Worm (Caenorhabditis elegans): ENCODE data around the gene C49G7.13.

Gene C49G7.13

ce11 chrV:4024777-4025176 lies 11.1 kb upstream of the C49G7.13 start, which contains the start of gene K09D9.1 (continued):
- TF ChIP-seq nfya-1 (tag; optimal IDR thresholded peaks at IDR 0.05; ENCODE audit: borderline replicate concordance, insufficient read depth), result no peak
- peak; percentile 63 for TF ChIP-seq pha-4 (tag; optimal IDR thresholded peaks at IDR 0.05)
- no peak for TF ChIP-seq Y79H2A.3 (GFP tag; conservative IDR thresholded peaks at IDR 0.05)
- TF ChIP-seq tbx-9 (tag; optimal IDR thresholded peaks at IDR 0.05; ENCODE audit: borderline replicate concordance), result no peak
- no peak for TF ChIP-seq nfya-2 (GFP tag; IDR thresholded peaks at IDR 0.05)
- no peak for TF ChIP-seq hmg-20 (GFP tag; IDR thresholded peaks at IDR 0.05)
- TF ChIP-seq attf-5 (GFP tag; optimal IDR thresholded peaks at IDR 0.05), result peak; percentile 19
- no peak for TF ChIP-seq B0261.1 (tag; optimal IDR thresholded peaks at IDR 0.05)
- TF ChIP-seq F55B11.4 (tag; optimal IDR thresholded peaks at IDR 0.05; ENCODE audit: borderline replicate concordance, insufficient read depth), result no peak
- TF ChIP-seq mel-28 (tag; optimal IDR thresholded peaks at IDR 0.05; ENCODE audit: borderline replicate concordance), result no peak
- no peak for TF ChIP-seq athp-1 (tag; optimal IDR thresholded peaks at IDR 0.05)
- TF ChIP-seq cebp-1 (GFP tag; IDR thresholded peaks at IDR 0.05), result peak; percentile 93
- peak; percentile 95 for TF ChIP-seq cebp-1 (tag; optimal IDR thresholded peaks at IDR 0.05)
- peak; percentile 79 for TF ChIP-seq atf-7 (tag; optimal IDR thresholded peaks at IDR 0.05)
- peak; percentile 57 for TF ChIP-seq ztf-22 (GFP tag; optimal IDR thresholded peaks at IDR 0.05)
- no peak for TF ChIP-seq tlf-1 (GFP tag; optimal IDR thresholded peaks at IDR 0.05)
- TF ChIP-seq ama-1 (optimal IDR thresholded peaks at IDR 0.05), result no peak
- TF ChIP-seq ama-1 (GFP tag; optimal IDR thresholded peaks at IDR 0.05), result no peak
- no peak for TF ChIP-seq akir-1 (GFP tag; optimal IDR thresholded peaks at IDR 0.05)
- TF ChIP-seq D2030.7 (GFP tag; IDR thresholded peaks at IDR 0.05), result no peak
- no peak for TF ChIP-seq B0035.1 (tag; optimal IDR thresholded peaks at IDR 0.05)
- TF ChIP-seq ztf-26 (tag; optimal IDR thresholded peaks at IDR 0.05), result no peak
- peak in 1 of 2 experiments; percentile 29 for TF ChIP-seq let-607 (tag; optimal IDR thresholded peaks at IDR 0.05)
- TF ChIP-seq nfyb-1 (GFP tag; IDR thresholded peaks at IDR 0.05), result no peak
- no peak for TF ChIP-seq egrh-3 (GFP tag; IDR thresholded peaks at IDR 0.05)

- TF ChIP-seq B0019.2 (GFP tag; conservative IDR thresholded peaks at IDR 0.05) (no peak), cebp-1 (GFP tag; IDR thresholded peaks at IDR 0.05) (no peak), cebp-1 (tag; optimal IDR thresholded peaks at IDR 0.05) (peak; percentile 16), F49E8.2 (tag; optimal IDR thresholded peaks at IDR 0.05; ENCODE audit: insufficient read depth) (no peak), fkh-3 (tag; optimal IDR thresholded peaks at IDR 0.05) (no peak), ccch-3 (GFP tag; optimal IDR thresholded peaks at IDR 0.05) (no peak), egrh-3 (GFP tag; IDR thresholded peaks at IDR 0.05) (0 out of 2 replicates have a peak, but pooled peaks have one; percentile 18), aptf-3 (GFP tag; IDR thresholded peaks at IDR 0.05) (peak; percentile 50; the same call in 1 of the 2 replicates), F57C9.4 (tag; optimal IDR thresholded peaks at IDR 0.05) (no peak), B0336.3 (GFP tag; IDR thresholded peaks at IDR 0.05) (0 out of 2 replicates have a peak, but pooled peaks have one; percentile 16), Y95B8A.8 (GFP tag; IDR thresholded peaks at IDR 0.05) (no peak), Y56A3A.18 (GFP tag; IDR thresholded peaks at IDR 0.05) (0 out of 2 replicates have a peak, but pooled peaks have one; percentile 11), hmg-20 (GFP tag; IDR thresholded peaks at IDR 0.05) (no peak), him-1 (tag; optimal IDR thresholded peaks at IDR 0.05) (no peak), snpc-1.1 (tag; optimal IDR thresholded peaks at IDR 0.05; ENCODE audit: insufficient read depth) (no peak), attf-5 (GFP tag; optimal IDR thresholded peaks at IDR 0.05) (no peak), C17E4.6 (GFP tag; IDR thresholded peaks at IDR 0.05) (no peak), somi-1 (GFP tag; optimal IDR thresholded peaks at IDR 0.05) (no peak), rcor-1 (GFP tag; IDR thresholded peaks at IDR 0.05) (no peak), C06A6.2 (GFP tag; conservative IDR thresholded peaks at IDR 0.05) (no peak), B0261.1 (tag; optimal IDR thresholded peaks at IDR 0.05) (no peak), F39B2.1 (GFP tag; IDR thresholded peaks at IDR 0.05) (no peak), cebp-2 (GFP tag; IDR thresholded peaks at IDR 0.05) (no peak), Y53F4B.3 (GFP tag; IDR thresholded peaks at IDR 0.05) (no peak), F52B5.7 (tag; optimal IDR thresholded peaks at IDR 0.05) (no peak), let-607 (tag; optimal IDR thresholded peaks at IDR 0.05) (no peak), unc-62 (GFP tag; optimal IDR thresholded peaks at IDR 0.05) (no peak), ztf-22 (GFP tag; optimal IDR thresholded peaks at IDR 0.05) (no peak), let-526 (GFP tag; IDR thresholded peaks at IDR 0.05) (no peak), Y53G8AR.9 (GFP tag; conservative IDR thresholded peaks at IDR 0.05) (no peak), akir-1 (GFP tag; optimal IDR thresholded peaks at IDR 0.05) (no peak), Y79H2A.3 (GFP tag; conservative IDR thresholded peaks at IDR 0.05) (no peak)
These were observed 6.3 kb upstream of the C49G7.13 start for ce11 chrV:4029627-4030026.

Measured in whole organism, young adult.